Worm (Caenorhabditis elegans): Measurements from ENCODE around the gene F21C10.3.

Gene F21C10.3

DNA sequence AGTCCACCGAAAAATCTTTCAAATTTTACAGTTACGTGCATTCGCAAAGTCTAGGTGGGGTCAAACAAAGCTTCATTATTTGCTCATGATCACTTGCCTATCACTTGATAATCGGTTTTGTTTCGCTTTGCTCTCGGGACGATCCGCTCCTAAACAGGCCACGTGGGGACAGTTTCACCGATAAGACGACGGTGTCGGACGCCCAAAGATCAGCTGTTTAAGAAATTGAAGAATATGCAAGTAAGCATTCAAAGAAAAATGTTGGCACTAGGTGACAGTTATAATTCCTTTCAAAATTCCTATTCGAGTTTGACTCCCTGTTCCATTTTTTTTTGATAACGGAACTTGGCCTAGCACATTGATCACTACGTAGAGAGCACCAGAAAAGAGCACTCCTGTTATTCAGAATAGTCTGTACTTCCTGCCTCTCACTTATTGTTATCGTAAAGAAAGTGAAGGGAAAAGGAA, 47.9 kb upstream of the F21C10.3 start (continued):
- TF ChIP-seq elt-2 (tag; optimal IDR thresholded peaks at IDR 0.05): peak; percentile 97
- TF ChIP-seq egl-13 (tag; optimal IDR thresholded peaks at IDR 0.05): peak; percentile 14
- no peak for TF ChIP-seq rnt-1 (tag; optimal IDR thresholded peaks at IDR 0.05)
- peak; percentile 33 for TF ChIP-seq nhr-20 (tag; optimal IDR thresholded peaks at IDR 0.05)
- TF ChIP-seq blmp-1 (tag; optimal IDR thresholded peaks at IDR 0.05): no peak
- no peak for TF ChIP-seq efl-3 (GFP tag; optimal IDR thresholded peaks at IDR 0.05)
- TF ChIP-seq nhr-85 (tag): no peak
- no peak for TF ChIP-seq unc-30 (tag; optimal IDR thresholded peaks at IDR 0.05)
- no peak for TF ChIP-seq efl-1 (optimal IDR thresholded peaks at IDR 0.05)
- peak in 1 of 2 experiments; percentile 89 for TF ChIP-seq efl-1 (GFP tag; optimal IDR thresholded peaks at IDR 0.05 in 1 of 2)
- peak; percentile 46 for TF ChIP-seq nhr-71 (tag; optimal IDR thresholded peaks at IDR 0.05)
- no peak for TF ChIP-seq unc-62 (GFP tag; optimal IDR thresholded peaks at IDR 0.05)
- no peak for TF ChIP-seq elt-3 (tag; optimal IDR thresholded peaks at IDR 0.05)
- TF ChIP-seq tlp-1 (tag; optimal IDR thresholded peaks at IDR 0.05): no peak
- peak in 1 of 2 experiments; percentile 53 for TF ChIP-seq lin-35 (GFP tag; optimal IDR thresholded peaks at IDR 0.05)
- TF ChIP-seq fkh-4 (tag; optimal IDR thresholded peaks at IDR 0.05; ENCODE audit: borderline replicate concordance): no peak
- no peak for TF ChIP-seq Y116A8C.19 (tag; optimal IDR thresholded peaks at IDR 0.05; ENCODE audit: borderline replicate concordance)
- no peak for TF ChIP-seq sox-4 (tag; optimal IDR thresholded peaks at IDR 0.05)

DNA sequence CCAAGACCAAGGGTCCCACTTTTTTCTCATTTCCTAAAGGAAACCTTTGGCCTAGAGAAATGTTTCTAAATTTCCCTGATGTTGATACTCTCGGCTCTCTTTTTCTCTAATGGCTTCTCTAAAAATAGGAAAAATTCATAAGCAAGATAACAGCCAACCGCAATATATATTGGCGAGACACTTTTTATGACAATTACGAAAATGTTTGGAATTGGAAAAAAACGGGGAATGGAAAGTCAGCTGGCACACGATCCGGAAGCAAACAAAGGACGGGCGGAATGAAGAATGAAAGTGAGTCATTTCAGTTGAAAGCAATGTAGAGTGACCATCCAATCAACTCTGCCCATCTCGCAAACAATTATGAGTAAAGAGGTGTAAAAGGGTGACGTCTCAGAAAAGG, 46.5 kb upstream of the F21C10.3 start:
- TF ChIP-seq swsn-7 (tag; optimal IDR thresholded peaks at IDR 0.05): no peak
- TF ChIP-seq fkh-4 (tag; optimal IDR thresholded peaks at IDR 0.05; ENCODE audit: borderline replicate concordance): no peak
- no peak for TF ChIP-seq rnt-1 (tag; optimal IDR thresholded peaks at IDR 0.05)
- TF ChIP-seq dpl-1 (GFP tag; optimal IDR thresholded peaks at IDR 0.05): no peak
- no peak for TF ChIP-seq lin-15B (tag; optimal IDR thresholded peaks at IDR 0.05)
- no peak for TF ChIP-seq zag-1 (tag; optimal IDR thresholded peaks at IDR 0.05)
- TF ChIP-seq lin-14 (GFP tag; optimal IDR thresholded peaks at IDR 0.05): peak; percentile 24
- TF ChIP-seq hpl-2 (GFP tag; optimal IDR thresholded peaks at IDR 0.05): no peak
- TF ChIP-seq pag-3 (tag; optimal IDR thresholded peaks at IDR 0.05; ENCODE audit: borderline replicate concordance, insufficient read depth): no peak
- no peak for TF ChIP-seq dsc-1 (tag; optimal IDR thresholded peaks at IDR 0.05)
- peak; percentile 16 for TF ChIP-seq jun-1 (tag; optimal IDR thresholded peaks at IDR 0.05)
- TF ChIP-seq nhr-28 (tag; optimal IDR thresholded peaks at IDR 0.05): no peak
- TF ChIP-seq sptf-1 (tag; optimal IDR thresholded peaks at IDR 0.05): no peak
- no peak for TF ChIP-seq nhr-11 (tag; optimal IDR thresholded peaks at IDR 0.05)
- no peak for TF ChIP-seq egl-27 (tag; optimal IDR thresholded peaks at IDR 0.05)
- no peak for TF ChIP-seq lin-39 (tag; optimal IDR thresholded peaks at IDR 0.05)
- TF ChIP-seq unc-30 (tag; optimal IDR thresholded peaks at IDR 0.05): no peak
- no peak for TF ChIP-seq alr-1 (tag; optimal IDR thresholded peaks at IDR 0.05; ENCODE audit: borderline replicate concordance)
- no peak for TF ChIP-seq lin-13 (GFP tag; optimal IDR thresholded peaks at IDR 0.05)
- TF ChIP-seq mdl-1 (tag; optimal IDR thresholded peaks at IDR 0.05): peak in 1 of 2 experiments; percentile 7
- no peak for TF ChIP-seq irx-1 (tag; optimal IDR thresholded peaks at IDR 0.05)
- TF ChIP-seq vab-15 (tag; optimal IDR thresholded peaks at IDR 0.05): no peak
- TF ChIP-seq elt-2 (tag; optimal IDR thresholded peaks at IDR 0.05): peak; percentile 26
- no peak for TF ChIP-seq nhr-12 (tag; optimal IDR thresholded peaks at IDR 0.05)
- TF ChIP-seq nhr-20 (tag; optimal IDR thresholded peaks at IDR 0.05): no peak

DNA sequence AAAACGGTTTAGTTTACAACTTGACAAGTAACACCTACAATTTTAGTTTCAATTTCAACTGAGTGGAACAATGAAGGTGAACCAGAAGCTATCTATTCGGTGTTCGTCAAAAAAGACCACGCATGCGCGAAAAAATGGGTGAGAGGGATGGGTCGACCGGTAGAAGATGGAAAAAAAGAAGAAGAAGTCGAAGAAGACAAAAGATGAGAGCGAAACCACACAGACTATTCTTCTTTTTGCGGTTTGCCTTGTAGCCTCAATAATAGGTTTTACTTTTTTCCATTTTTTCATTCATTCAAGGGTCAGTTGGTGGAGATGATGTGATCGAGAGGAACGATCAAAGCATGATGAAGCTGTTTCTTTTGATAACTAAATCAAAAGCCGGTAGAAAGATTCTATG, 45.5 kb upstream of the F21C10.3 start:
- TF ChIP-seq Y116A8C.19 (tag; optimal IDR thresholded peaks at IDR 0.05; ENCODE audit: borderline replicate concordance): no peak
- TF ChIP-seq irx-1 (tag; optimal IDR thresholded peaks at IDR 0.05): no peak
- TF ChIP-seq mab-9 (GFP tag; IDR thresholded peaks at IDR 0.05): no peak
- TF ChIP-seq blmp-1 (tag; optimal IDR thresholded peaks at IDR 0.05): peak; percentile 62
- TF ChIP-seq nhr-84 (tag; optimal IDR thresholded peaks at IDR 0.05): no peak
- no peak for TF ChIP-seq nhr-12 (tag; optimal IDR thresholded peaks at IDR 0.05)

Data from whole organism, L1 larva.